Worm (Caenorhabditis elegans) whole organism, early embryonic: ENCODE measurements around the gene slc-25A29.

Source experiments
- B0310.2 ChIP-seq: sonication (generic microtip); optimal IDR thresholded peaks from 2 replicates; lab custom pipeline; 2016; ENCODE audit warnings: mild to moderate bottlenecking, missing genetic modification characterization, missing compliant biosample characterization
- F13C5.2 ChIP-seq: sonication (generic microtip); optimal IDR thresholded peaks from 2 replicates; lab custom pipeline; 2017; ENCODE audit warnings: mild to moderate bottlenecking, missing genetic modification characterization, inconsistent platforms, missing compliant biosample characterization
- aly-1 ChIP-seq: sonication (generic microtip); optimal IDR thresholded peaks from 2 replicates; lab custom pipeline; 2016; ENCODE audit warnings: missing genetic modification characterization, missing compliant biosample characterization
- ama-1 ChIP-seq: fragments of 150-350 bp; optimal IDR thresholded peaks from 2 replicates; lab custom pipeline; 2014
- ceh-13 ChIP-seq: fragments of 200-800 bp; sonication (Bioruptor generic); optimal IDR thresholded peaks from 2 replicates; lab custom pipeline; 2018; ENCODE audit warnings: mild to moderate bottlenecking, missing genetic modification characterization, missing compliant biosample characterization
- ceh-36 ChIP-seq: sonication (generic microtip); optimal IDR thresholded peaks from 2 replicates; lab custom pipeline; 2016; ENCODE audit warnings: missing genetic modification characterization, inconsistent platforms, missing compliant biosample characterization
- ets-7 ChIP-seq: sonication (generic microtip); optimal IDR thresholded peaks from 2 replicates; lab custom pipeline; 2016; ENCODE audit warnings: missing genotype, missing genetic modification characterization, missing compliant biosample characterization
- flt-1 ChIP-seq: fragments of 200-800 bp; sonication (Bioruptor generic); IDR thresholded peaks from 2 replicates; pipeline ENCODE4 v1.3.6; 2022; ENCODE audit warnings: missing genetic modification characterization, missing compliant biosample characterization
- hmbx-1 ChIP-seq: sonication (generic microtip); optimal IDR thresholded peaks from 2 replicates; lab custom pipeline; 2016; ENCODE audit warnings: mild to moderate bottlenecking, missing genetic modification characterization, missing compliant biosample characterization
- hmg-4 ChIP-seq: fragments of 200-800 bp; sonication (Bioruptor generic); optimal IDR thresholded peaks from 2 replicates; lab custom pipeline; 2018; ENCODE audit warnings: mild to moderate bottlenecking, missing genetic modification characterization, missing compliant biosample characterization
- hnd-1 ChIP-seq: sonication (generic microtip); optimal IDR thresholded peaks from 2 replicates; lab custom pipeline; 2016; ENCODE audit warnings: missing genetic modification characterization, missing compliant biosample characterization
- pes-1 ChIP-seq: fragments of 200-800 bp; sonication (Bioruptor generic); IDR thresholded peaks from 2 replicates; pipeline ENCODE4 v1.3.6; 2022; ENCODE audit warnings: missing genetic modification reagents, missing genetic modification characterization, missing compliant biosample characterization
- scrt-1 ChIP-seq: fragments of 200-800 bp; sonication (Bioruptor generic); IDR thresholded peaks from 2 replicates; pipeline ENCODE4 v1.3.6; 2022; ENCODE audit warnings: missing genetic modification characterization, missing compliant biosample characterization
- sea-1 ChIP-seq: fragments of 200-800 bp; sonication (Bioruptor generic); conservative IDR thresholded peaks from 2 replicates; pipeline ENCODE4 v1.3.6; 2022; ENCODE audit warnings: missing genetic modification characterization, missing compliant biosample characterization
- tbx-11 ChIP-seq: fragments of 200-800 bp; sonication (Bioruptor generic); IDR thresholded peaks from 2 replicates; pipeline ENCODE4 v1.3.6; 2022; ENCODE audit warnings: missing genetic modification characterization, missing compliant biosample characterization
- tbx-37 ChIP-seq: fragments of 200-800 bp; sonication (Bioruptor generic); conservative IDR thresholded peaks from 2 replicates; pipeline ENCODE4 v1.3.6; 2022; ENCODE audit warnings: missing genetic modification reagents, missing genetic modification characterization, missing compliant biosample characterization
- tra-4 ChIP-seq: sonication (generic microtip); optimal IDR thresholded peaks from 2 replicates; lab custom pipeline; 2017; ENCODE audit warnings: missing genetic modification characterization, missing compliant biosample characterization

Gene slc-25A29

DNA sequence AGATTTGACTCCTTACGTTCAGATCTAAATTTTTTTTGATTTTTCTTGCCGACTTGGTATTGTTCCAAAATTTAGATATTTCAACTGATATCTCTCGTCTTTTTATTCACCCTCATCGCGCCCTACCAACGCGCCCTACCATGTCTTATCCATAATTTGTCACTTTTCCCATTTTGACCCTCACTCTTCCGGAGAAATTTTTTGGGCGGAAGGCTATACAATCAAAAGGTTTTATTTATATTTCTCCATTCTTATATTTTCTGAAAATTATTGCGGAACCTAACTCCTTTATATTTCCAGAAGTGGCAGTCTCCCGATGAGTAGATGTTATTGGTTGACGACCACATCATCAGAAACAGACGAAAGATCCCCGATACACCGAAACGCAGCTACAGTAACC, 37.1 kb downstream of the slc-25A29 start, which contains the start of gene hot-1:
Gene hot-1, plus strand, starts transcription at position 301 of the 400 bp plus-strand sequence.
- TF ChIP-seq ceh-36 (tag; lab: Kevin White, UChicago) (no peak), hmbx-1 (tag; lab: Kevin White, UChicago) (no peak), scrt-1 (GFP tag; lab: Robert Waterston, UW) (no peak), B0310.2 (tag; lab: Kevin White, UChicago) (no peak), ets-7 (no peak), flt-1 (no peak), hnd-1 (tag; lab: Kevin White, UChicago) (no peak), aly-1 (tag; lab: Kevin White, UChicago) (no peak), tbx-37 (GFP tag; lab: Robert Waterston, UW) (no peak), tra-4 (tag; lab: Kevin White, UChicago) (no peak), hmg-4 (GFP tag; lab: Kevin White, UChicago) (no peak), F13C5.2 (no peak), pes-1 (no peak), tbx-11 (GFP tag; lab: Robert Waterston, UW) (no peak), ceh-13 (no peak)

ce11 chrV:14620311-14620710, 37.7 kb downstream of the slc-25A29 start:
- no peak for TF ChIP-seq ceh-36 (tag; lab: Kevin White, UChicago)

- no peak for TF ChIP-seq ceh-36 (tag; lab: Kevin White, UChicago)
- TF ChIP-seq hmg-4 (GFP tag; lab: Kevin White, UChicago), result no peak
- TF ChIP-seq aly-1 (tag; lab: Kevin White, UChicago), result no peak
- no peak for TF ChIP-seq B0310.2 (tag; lab: Kevin White, UChicago)
- no peak for TF ChIP-seq F13C5.2
- no peak for TF ChIP-seq tbx-37 (GFP tag; lab: Robert Waterston, UW)
- no peak for TF ChIP-seq tbx-11 (GFP tag; lab: Robert Waterston, UW)
These were observed 40.3 kb downstream of the slc-25A29 start for ce11 chrV:14617711-14618110.

ce11 chrV:14615671-14616070, 42.3 kb downstream of the slc-25A29 start:
- TF ChIP-seq flt-1, result no peak
- TF ChIP-seq tra-4 (tag; lab: Kevin White, UChicago), result no peak
- TF ChIP-seq pes-1, result no peak
- no peak for TF ChIP-seq ets-7

ce11 chrV:14614454-14614853, 43.5 kb downstream of the slc-25A29 start:
- no peak for TF ChIP-seq B0310.2 (tag; lab: Kevin White, UChicago)
- no peak for TF ChIP-seq scrt-1 (GFP tag; lab: Robert Waterston, UW)
- no peak for TF ChIP-seq sea-1 (GFP tag; lab: Robert Waterston, UW)
- TF ChIP-seq pes-1, result no peak
- TF ChIP-seq hnd-1 (tag; lab: Kevin White, UChicago), result no peak
- no peak for TF ChIP-seq ets-7
- TF ChIP-seq F13C5.2, result no peak
- no peak for TF ChIP-seq ceh-36 (tag; lab: Kevin White, UChicago)
- no peak for TF ChIP-seq hmbx-1 (tag; lab: Kevin White, UChicago)
- TF ChIP-seq tra-4 (tag; lab: Kevin White, UChicago), result no peak
- no peak for TF ChIP-seq hmg-4 (GFP tag; lab: Kevin White, UChicago)
- no peak for TF ChIP-seq aly-1 (tag; lab: Kevin White, UChicago)
- TF ChIP-seq tbx-37 (GFP tag; lab: Robert Waterston, UW), result no peak
- TF ChIP-seq flt-1, result no peak
- TF ChIP-seq ceh-13, result no peak
- TF ChIP-seq tbx-11 (GFP tag; lab: Robert Waterston, UW), result no peak
- TF ChIP-seq ama-1, result no peak

DNA sequence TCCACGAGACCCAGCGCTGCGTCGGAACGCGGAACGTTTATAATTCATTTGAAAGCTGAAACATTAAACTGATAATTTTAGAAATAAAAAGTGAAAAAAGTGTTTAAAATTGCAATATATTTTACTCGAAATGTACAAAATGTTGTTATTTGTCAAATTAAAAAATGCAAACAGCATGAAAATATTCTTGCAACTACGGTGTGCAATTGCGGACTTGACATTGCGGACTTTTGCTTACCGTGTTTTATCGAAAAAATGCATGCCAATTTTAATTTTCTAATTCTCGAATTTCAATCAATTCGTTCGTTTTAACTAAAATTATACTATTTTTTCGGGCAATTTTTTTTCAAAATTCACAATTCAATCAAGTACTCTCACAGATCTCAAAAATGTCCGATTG, 45.8 kb downstream of the slc-25A29 start, which contains the start of the genes R11H6.5 and ccnk-1:
Gene R11H6.5, minus strand, starts transcription at position 55 of the 400 bp plus-strand sequence.
Gene ccnk-1, plus strand, starts transcription at position 381 of the 400 bp plus-strand sequence.
- TF ChIP-seq ets-7 (no peak), tbx-11 (GFP tag; lab: Robert Waterston, UW) (no peak), F13C5.2 (no peak)

DNA sequence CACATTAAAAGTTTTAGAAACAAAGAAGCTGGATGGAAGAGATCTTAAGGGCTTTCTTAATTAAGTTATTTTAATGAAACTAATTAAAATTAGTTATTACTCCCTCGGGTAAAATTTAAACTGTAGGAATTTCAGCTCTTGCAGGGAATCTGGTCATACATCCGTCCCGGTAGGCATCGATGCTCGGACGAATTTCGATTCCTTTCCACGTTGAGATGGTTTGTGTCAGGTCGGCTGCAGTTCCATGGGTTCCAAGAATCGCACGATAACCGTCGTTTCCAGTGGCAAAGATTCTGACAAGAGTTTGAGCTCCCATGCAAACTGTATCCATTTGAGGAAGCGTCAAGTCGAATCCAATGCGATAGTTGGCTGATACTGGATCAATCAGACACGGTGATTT, 47.2 kb downstream of the slc-25A29 start:
- TF ChIP-seq aly-1 (tag; lab: Kevin White, UChicago) (no peak), ceh-13 (no peak), tra-4 (tag; lab: Kevin White, UChicago) (no peak), hnd-1 (tag; lab: Kevin White, UChicago) (no peak), flt-1 (no peak), hmg-4 (GFP tag; lab: Kevin White, UChicago) (no peak), hmbx-1 (tag; lab: Kevin White, UChicago) (no peak), tbx-37 (GFP tag; lab: Robert Waterston, UW) (no peak), sea-1 (GFP tag; lab: Robert Waterston, UW) (no peak), B0310.2 (tag; lab: Kevin White, UChicago) (no peak), tbx-11 (GFP tag; lab: Robert Waterston, UW) (no peak), ceh-36 (tag; lab: Kevin White, UChicago) (no peak), scrt-1 (GFP tag; lab: Robert Waterston, UW) (no peak)

DNA sequence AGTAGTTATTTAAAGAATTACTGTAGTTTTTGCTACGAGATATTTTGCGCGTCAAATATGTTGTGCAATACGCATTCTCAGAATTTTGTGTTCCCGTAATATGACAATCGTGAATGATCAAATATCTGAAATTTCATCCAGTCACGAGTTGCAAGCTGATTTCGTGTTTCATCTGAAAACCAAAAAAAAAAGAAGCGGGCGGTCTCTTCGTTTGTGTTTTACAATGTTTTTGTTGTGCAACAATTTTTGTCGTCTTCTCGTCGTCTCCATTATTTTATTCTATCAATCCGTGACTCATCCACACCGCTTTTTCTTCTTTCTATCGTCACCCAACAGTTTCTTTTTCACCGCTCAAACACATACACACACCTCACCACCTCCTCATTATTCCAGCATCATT, 48.3 kb downstream of the slc-25A29 start, which contains the start of gene R11H6.4:
Gene R11H6.4, plus strand, starts transcription at position 301 of the 400 bp plus-strand sequence.
- no peak for TF ChIP-seq F13C5.2
- no peak for TF ChIP-seq tbx-11 (GFP tag; lab: Robert Waterston, UW)
- TF ChIP-seq ama-1, result no peak

ce11 chrV:14603755-14604154, 54.2 kb downstream of the slc-25A29 start:
- TF ChIP-seq pes-1, result no peak
- TF ChIP-seq flt-1, result no peak
- no peak for TF ChIP-seq hmg-4 (GFP tag; lab: Kevin White, UChicago)
- TF ChIP-seq tra-4 (tag; lab: Kevin White, UChicago), result no peak
- no peak for TF ChIP-seq aly-1 (tag; lab: Kevin White, UChicago)
- TF ChIP-seq ceh-13, result no peak
- TF ChIP-seq tbx-11 (GFP tag; lab: Robert Waterston, UW), result no peak
- TF ChIP-seq F13C5.2, result no peak
- no peak for TF ChIP-seq tbx-37 (GFP tag; lab: Robert Waterston, UW)
- no peak for TF ChIP-seq hmbx-1 (tag; lab: Kevin White, UChicago)
- no peak for TF ChIP-seq scrt-1 (GFP tag; lab: Robert Waterston, UW)
- TF ChIP-seq hnd-1 (tag; lab: Kevin White, UChicago), result no peak
- TF ChIP-seq sea-1 (GFP tag; lab: Robert Waterston, UW), result no peak
- TF ChIP-seq ceh-36 (tag; lab: Kevin White, UChicago), result no peak
- TF ChIP-seq ets-7, result no peak
